Worm (Caenorhabditis elegans) whole organism, late embryonic: Measurements from ENCODE around the gene ccch-5.
A peak's percentile ranks its signal among the peaks of the same experiment; 100 is the strongest.

Experiments
- ahr-1 ChIP-seq: sonication (generic microtip); optimal IDR thresholded peaks from 2 replicates; lab custom pipeline; 2016; ENCODE audit warnings: missing genetic modification characterization, missing compliant biosample characterization
- tbx-7 ChIP-seq: sonication (generic microtip); optimal IDR thresholded peaks from 2 replicates; lab custom pipeline; 2016; ENCODE audit warnings: missing genotype, missing genetic modification characterization, missing compliant biosample characterization

- TF ChIP-seq ahr-1 (tag; lab: Kevin White, UChicago) (no peak), tbx-7 (tag; lab: Kevin White, UChicago) (peak; percentile 15)
Measured at ce11 chrIV:14872320-14872719, 47.1 kb upstream of the ccch-5 start.
